Fruit fly (Drosophila melanogaster) whole organism, embryonic: ENCODE results near the gene CG8301.

Experiments used
- Atf6 ChIP-seq: fragments of 200-800 bp; sonication (Bioruptor generic); IDR thresholded peaks from 2 replicates; pipeline ENCODE4 v1.3.6; 2022; ENCODE audit warnings: missing biosample characterization, missing genetic modification characterization
- Awh ChIP-seq: fragments of 200-800 bp; sonication (Bioruptor generic); IDR thresholded peaks from 2 replicates; pipeline ENCODE4, ENCODE4 v1.3.6; 2022; ENCODE audit warnings: missing biosample characterization, missing genetic modification characterization
- BEAF-32 ChIP-seq: fragments of 200-800 bp; sonication (Bioruptor generic); optimal IDR thresholded peaks from 3 replicates; lab custom pipeline; 2017; ENCODE audit warnings: missing biosample characterization, missing genetic modification characterization, mild to moderate bottlenecking, moderate library complexity, missing genetic modification reagents
- Bgb ChIP-seq: fragments of 200-800 bp; sonication (Bioruptor generic); IDR thresholded peaks from 2 replicates; pipeline ENCODE4 v1.3.6; 2022; ENCODE audit warnings: missing biosample characterization, missing genetic modification characterization; ENCODE audit not compliant: partially characterized antibody
- CG10366 ChIP-seq: fragments of 200-800 bp; sonication (Bioruptor generic); IDR thresholded peaks from 2 replicates; pipeline ENCODE4 v1.3.6; 2022; ENCODE audit warnings: missing biosample characterization, missing genetic modification characterization
- CG10543 ChIP-seq: fragments of 200-800 bp; sonication (Bioruptor generic); optimal IDR thresholded peaks from 3 replicates; lab custom pipeline; 2017; ENCODE audit warnings: missing biosample characterization, mild to moderate bottlenecking, missing genetic modification characterization, moderate library complexity
- CG12236 ChIP-seq: fragments of 200-800 bp; sonication (Bioruptor generic); optimal IDR thresholded peaks from 2 replicates; lab custom pipeline; 2016; ENCODE audit warnings: missing biosample characterization, missing genetic modification characterization
- CG12769 ChIP-seq: fragments of 200-800 bp; sonication (Bioruptor generic); optimal IDR thresholded peaks from 2 replicates; lab custom pipeline; 2019; ENCODE audit warnings: missing biosample characterization, mild to moderate bottlenecking, missing genetic modification characterization, moderate library complexity
- CG13287 ChIP-seq: fragments of 200-800 bp; sonication (Bioruptor generic); IDR thresholded peaks from 2 replicates; pipeline ENCODE4 v1.3.6; 2022; ENCODE audit warnings: missing biosample characterization, missing genetic modification characterization; ENCODE audit not compliant: partially characterized antibody
- CG13894 ChIP-seq: fragments of 200-800 bp; sonication (Bioruptor generic); optimal IDR thresholded peaks from 3 replicates; lab custom pipeline; 2018; ENCODE audit warnings: missing biosample characterization, mild to moderate bottlenecking, missing genetic modification characterization, moderate library complexity
- CG17361 ChIP-seq: fragments of 200-800 bp; sonication (Bioruptor generic); IDR thresholded peaks from 3 replicates; pipeline ENCODE4 v1.3.6; 2022; ENCODE audit warnings: missing biosample characterization, missing genetic modification characterization
- CG18476 ChIP-seq: fragments of 200-800 bp; sonication (Bioruptor generic); optimal IDR thresholded peaks from 2 replicates; lab custom pipeline; 2016; ENCODE audit warnings: missing biosample characterization, mild to moderate bottlenecking, missing genetic modification characterization
- CG30431 ChIP-seq: fragments of 200-800 bp; sonication (Bioruptor generic); optimal IDR thresholded peaks from 2 replicates; lab custom pipeline; 2017; ENCODE audit warnings: missing biosample characterization, missing genetic modification characterization
- CG34224 ChIP-seq: fragments of 200-800 bp; sonication (Bioruptor generic); IDR thresholded peaks from 3 replicates; pipeline ENCODE4 v1.3.6; 2022; ENCODE audit warnings: missing biosample characterization, missing genetic modification characterization; ENCODE audit not compliant: partially characterized antibody
- CG34422 ChIP-seq: fragments of 200-800 bp; sonication (Bioruptor generic); IDR thresholded peaks from 3 replicates; pipeline ENCODE4 v1.3.6; 2022; ENCODE audit warnings: missing biosample characterization, missing genetic modification characterization
- CG42726 ChIP-seq: fragments of 200-800 bp; sonication (Bioruptor generic); IDR thresholded peaks from 2 replicates; pipeline ENCODE4 v1.3.6; 2022; ENCODE audit warnings: missing biosample characterization, missing genetic modification characterization; ENCODE audit not compliant: partially characterized antibody
- CG4617 ChIP-seq: fragments of 200-800 bp; sonication (Bioruptor generic); optimal IDR thresholded peaks from 3 replicates; lab custom pipeline; 2016; ENCODE audit warnings: missing biosample characterization, missing genetic modification characterization, borderline replicate concordance
- CG7786 ChIP-seq: fragments of 200-800 bp; sonication (Bioruptor generic); optimal IDR thresholded peaks from 2 replicates; lab custom pipeline; 2016; ENCODE audit warnings: missing biosample characterization, missing genetic modification characterization
- CG9797 ChIP-seq: fragments of 200-800 bp; sonication (Bioruptor generic); optimal IDR thresholded peaks from 3 replicates; lab custom pipeline; 2018; ENCODE audit warnings: missing biosample characterization, mild to moderate bottlenecking, missing genetic modification characterization
- Dbx ChIP-seq: fragments of 200-800 bp; sonication (Bioruptor generic); IDR thresholded peaks from 3 replicates; pipeline ENCODE4 v1.3.6; 2022; ENCODE audit warnings: missing biosample characterization, missing genetic modification characterization
- E2f1 ChIP-seq: fragments of 200-800 bp; sonication (Bioruptor generic); IDR thresholded peaks from 2 replicates; pipeline ENCODE4 v1.3.6; 2022; ENCODE audit warnings: missing biosample characterization, missing genetic modification characterization
- H15 ChIP-seq: fragments of 200-800 bp; sonication (Bioruptor generic); IDR thresholded peaks from 3 replicates; pipeline ENCODE4 v1.3.6; 2022; ENCODE audit warnings: missing biosample characterization, missing genetic modification characterization
- Lpt ChIP-seq: fragments of >200 bp; optimal IDR thresholded peaks from 2 replicates; lab custom pipeline; 2018; ENCODE audit warnings: missing biosample characterization, missing genetic modification characterization
- MESR4 ChIP-seq: fragments of 200-800 bp; sonication (Bioruptor generic); optimal IDR thresholded peaks from 2 replicates; lab custom pipeline; 2018; ENCODE audit warnings: missing biosample characterization, mild to moderate bottlenecking, missing genetic modification characterization, moderate library complexity
- Med ChIP-seq: fragments of 200-800 bp; sonication (Bioruptor generic); peaks from one replicate; lab custom pipeline; 2016; ENCODE audit warnings: missing biosample characterization, missing genetic modification characterization, mild to moderate bottlenecking, inconsistent platforms, moderate library complexity
- NFAT ChIP-seq: fragments of 200-800 bp; sonication (Bioruptor generic); IDR thresholded peaks from 2 replicates; pipeline ENCODE4 v1.3.6; 2022; ENCODE audit warnings: missing biosample characterization, missing genetic modification characterization
- Rfx ChIP-seq: fragments of 200-800 bp; sonication (Bioruptor generic); IDR thresholded peaks from 2 replicates; pipeline ENCODE4 v1.3.6; 2022; ENCODE audit warnings: missing biosample characterization, missing genetic modification characterization
- Sry-δ ChIP-seq: fragments of 200-800 bp; sonication (Bioruptor generic); optimal IDR thresholded peaks from 2 replicates; lab custom pipeline; 2016; ENCODE audit warnings: missing biosample characterization, missing genetic modification characterization
- Ssrp ChIP-seq: fragments of 200-800 bp; sonication (Bioruptor generic); optimal IDR thresholded peaks from 2 replicates; lab custom pipeline; 2018; ENCODE audit warnings: missing biosample characterization, mild to moderate bottlenecking, missing genetic modification characterization, moderate library complexity
- amos ChIP-seq: fragments of 200-800 bp; sonication (Bioruptor generic); IDR thresholded peaks from 2 replicates; pipeline ENCODE4 v1.3.6; 2022; ENCODE audit warnings: missing biosample characterization, missing genetic modification characterization; ENCODE audit not compliant: partially characterized antibody
- chinmo ChIP-seq: fragments of 200-800 bp; sonication (Bioruptor generic); IDR thresholded peaks from 4 replicates; pipeline ENCODE4 v1.3.6; 2022; ENCODE audit warnings: missing biosample characterization, missing genetic modification characterization; ENCODE audit not compliant: partially characterized antibody
- esg ChIP-seq: fragments of 200-800 bp; sonication (Bioruptor generic); conservative IDR thresholded peaks from 2 replicates; pipeline ENCODE4 v1.3.6; 2022; ENCODE audit warnings: missing biosample characterization, missing genetic modification characterization
- fd96Cb ChIP-seq: fragments of 200-800 bp; sonication (Bioruptor generic); optimal IDR thresholded peaks from 2 replicates; lab custom pipeline; 2018; ENCODE audit warnings: missing biosample characterization, mild to moderate bottlenecking, missing genetic modification characterization, moderate library complexity
- ftz-f1 ChIP-seq: fragments of 200-800 bp; sonication (Bioruptor generic); optimal IDR thresholded peaks from 2 replicates; lab custom pipeline; 2016; ENCODE audit warnings: missing biosample characterization, missing genetic modification characterization
- ind ChIP-seq: fragments of 200-800 bp; sonication (Bioruptor generic); optimal IDR thresholded peaks from 3 replicates; lab custom pipeline; 2016; ENCODE audit warnings: missing biosample characterization, missing genetic modification characterization
- lov ChIP-seq, 2 experiments: fragments of 200-800 bp in 1 of 2; fragments of >200 bp in 1 of 2; sonication (Bioruptor generic) in 1 of 2; IDR thresholded peaks in 1 of 2; optimal IDR thresholded peaks in 1 of 2; 2 replicates in 1 of 2; 3 replicates in 1 of 2; pipeline versions ENCODE4 v1.3.6 to Lab custom; 2017 to 2022; ENCODE audit warnings: missing biosample characterization in 1 of 2, missing genetic modification characterization in 1 of 2
- tna ChIP-seq: fragments of 200-800 bp; sonication (Bioruptor generic); IDR thresholded peaks from 2 replicates; pipeline ENCODE4 v1.3.6; 2022; ENCODE audit warnings: missing biosample characterization, missing genetic modification characterization; ENCODE audit not compliant: partially characterized antibody
- twi ChIP-seq: fragments of 200-800 bp; optimal IDR thresholded peaks from 2 replicates; lab custom pipeline; 2019; ENCODE audit warnings: missing biosample characterization, mild to moderate bottlenecking, missing genetic modification characterization, moderate library complexity
- vvl ChIP-seq: fragments of 200-800 bp; sonication (Bioruptor generic); IDR thresholded peaks from 2 replicates; pipeline ENCODE4 v1.3.6; 2022; ENCODE audit warnings: missing biosample characterization, missing genetic modification characterization
- zfh1 ChIP-seq: fragments of 200-800 bp; sonication (Bioruptor generic); IDR thresholded peaks from 3 replicates; pipeline ENCODE4 v1.3.6; 2022; ENCODE audit warnings: missing biosample characterization, missing genetic modification characterization

Gene CG8301

DNA sequence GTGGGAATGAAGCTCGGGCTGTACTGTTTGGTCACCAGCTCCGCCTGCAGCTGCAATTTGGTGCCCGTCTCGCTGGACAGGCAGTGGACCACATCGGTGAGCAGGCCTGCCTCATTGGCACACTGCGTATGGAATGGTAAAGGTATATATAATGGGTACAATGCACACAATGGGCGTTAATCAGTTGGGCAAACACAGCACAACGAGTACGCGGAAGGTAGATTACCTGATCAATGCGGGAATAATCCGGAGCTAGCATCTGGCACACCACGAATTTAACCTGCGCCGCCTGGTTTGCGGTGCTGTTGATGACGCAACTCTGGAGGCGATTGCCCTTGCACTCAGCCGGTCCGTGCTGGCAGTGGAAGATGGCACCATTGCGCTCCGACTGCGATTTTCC is 44.3 kb downstream of the CG8301 start (continued):
- no peak for TF ChIP-seq CG10366 (GFP tag; lab: Robert Waterston, UW)
- no peak for TF ChIP-seq CG30431
- no peak for TF ChIP-seq Bgb (GFP tag; lab: Robert Waterston, UW)
- TF ChIP-seq CG17361 (GFP tag; lab: Robert Waterston, UW): no peak
- peak; percentile 34; the same call in 1 of the 2 replicates for TF ChIP-seq Awh
- no peak for TF ChIP-seq CG18476 (GFP tag; lab: Kevin White, UChicago)
- no peak for TF ChIP-seq BEAF-32 (GFP tag; lab: Kevin White, UChicago)
- TF ChIP-seq NFAT (GFP tag; lab: Robert Waterston, UW): 0 out of 2 replicates have a peak, but pooled peaks have one; percentile 5
- no peak for TF ChIP-seq CG7786
- TF ChIP-seq twi (tag; lab: Kevin White, UChicago): no peak
- TF ChIP-seq zfh1 (GFP tag; lab: Robert Waterston, UW): 0 out of 3 replicates have a peak, but pooled peaks have one; percentile 15
- no peak for TF ChIP-seq H15 (GFP tag; lab: Robert Waterston, UW)
- no peak for TF ChIP-seq E2f1
- no peak for TF ChIP-seq ind (GFP tag; lab: Kevin White, UChicago)
- no peak for TF ChIP-seq MESR4 (GFP tag; lab: Kevin White, UChicago)
- TF ChIP-seq CG4617 (GFP tag; lab: Kevin White, UChicago): no peak
- no peak for TF ChIP-seq Ssrp (tag; lab: Kevin White, UChicago)
- no peak for TF ChIP-seq CG9797 (GFP tag; lab: Kevin White, UChicago)

DNA sequence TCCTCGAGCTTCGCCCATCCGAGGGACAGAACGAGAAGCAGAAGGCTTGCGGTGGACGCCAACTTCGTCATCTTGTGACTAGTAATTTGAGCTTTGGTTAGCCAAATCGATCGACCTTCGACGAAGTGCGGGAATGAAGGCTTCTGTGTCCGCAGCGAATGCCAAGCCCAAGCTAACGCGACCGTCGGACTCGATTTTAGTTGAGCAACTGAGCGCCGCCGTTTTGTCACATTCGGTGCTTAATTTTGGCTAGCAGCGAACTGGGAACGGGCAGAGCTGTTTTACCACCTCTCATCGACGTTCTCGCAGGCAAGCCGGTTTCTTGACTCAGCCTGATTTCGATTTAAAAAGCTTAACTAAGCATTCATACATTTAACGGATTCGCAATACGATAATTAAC is 45.2 kb downstream of the CG8301 start:
- no peak for TF ChIP-seq CG12236 (GFP tag; lab: Kevin White, UChicago)
- no peak for TF ChIP-seq Sry-δ (GFP tag; lab: Kevin White, UChicago)
- peak; percentile 15; the same call in 1 of the 2 replicates for TF ChIP-seq tna
- TF ChIP-seq fd96Cb (tag; lab: Kevin White, UChicago): no peak
- peak; percentile 57 for TF ChIP-seq Med
- TF ChIP-seq lov (optimal IDR thresholded peaks at IDR 0.05; lab: Kevin White, UChicago): no peak
- TF ChIP-seq lov (GFP tag; IDR thresholded peaks at IDR 0.05; lab: Robert Waterston, UW): 0 out of 3 replicates have a peak, but pooled peaks have one; percentile 57
- 0 out of 3 replicates have a peak, but pooled peaks have one; percentile 9 for TF ChIP-seq H15 (GFP tag; lab: Robert Waterston, UW)
- TF ChIP-seq vvl (GFP tag; lab: Robert Waterston, UW): 0 out of 2 replicates have a peak, but pooled peaks have one; percentile 13
- TF ChIP-seq CG34422: 0 out of 3 replicates have a peak, but pooled peaks have one; percentile 8
- TF ChIP-seq CG34224: peak; percentile 10; the same call in 1 of the 3 replicates
- peak; percentile 57 for TF ChIP-seq ftz-f1
- TF ChIP-seq CG13287 (GFP tag; lab: Robert Waterston, UW): peak; percentile 9; the same call in 1 of the 2 replicates
- TF ChIP-seq Rfx (GFP tag; lab: Robert Waterston, UW): peak; percentile 30; the same call in 1 of the 2 replicates
- TF ChIP-seq Lpt: no peak
- peak; percentile 65 for TF ChIP-seq CG12769
- TF ChIP-seq CG30431: no peak
- peak; percentile 15; the same call in 1 of the 2 replicates for TF ChIP-seq amos
- TF ChIP-seq CG13894 (tag; lab: Kevin White, UChicago): peak; percentile 31
- peak; percentile 84 for TF ChIP-seq chinmo (GFP tag; lab: Robert Waterston, UW)
- no peak for TF ChIP-seq esg
- peak; percentile 27; the same call in 1 of the 3 replicates for TF ChIP-seq Dbx (GFP tag; lab: Robert Waterston, UW)
- peak; percentile 26 for TF ChIP-seq CG10543 (GFP tag; lab: Kevin White, UChicago)
- 0 out of 2 replicates have a peak, but pooled peaks have one; percentile 35 for TF ChIP-seq CG42726 (GFP tag; lab: Robert Waterston, UW)
- TF ChIP-seq NFAT (GFP tag; lab: Robert Waterston, UW): peak; percentile 25; the same call in 1 of the 2 replicates
- TF ChIP-seq Atf6: 0 out of 2 replicates have a peak, but pooled peaks have one; percentile 15
